Worm (Caenorhabditis elegans): ENCODE results near the gene adt-2.

Gene adt-2

ce11 chrX:7569685-7570518 lies 16.1 kb upstream of the adt-2 start, which contains the start of gene apy-1:
apy-1 (minus strand) TSS chrX:7569722.
- TF ChIP-seq nhr-25 (tag; optimal IDR thresholded peaks at IDR 0.05) (peak; percentile 48), sma-9 (GFP tag; optimal IDR thresholded peaks at IDR 0.05) (peak; percentile 28), sma-9 (tag; optimal IDR thresholded peaks at IDR 0.05) (no peak), crh-2 (tag; optimal IDR thresholded peaks at IDR 0.05) (peak; percentile 32), C34F6.9 (tag; optimal IDR thresholded peaks at IDR 0.05) (peak; percentile 51), sma-3 (GFP tag; optimal IDR thresholded peaks at IDR 0.05) (peak; percentile 2), nhr-21 (tag; optimal IDR thresholded peaks at IDR 0.05) (peak; percentile 18), nhr-129 (tag; optimal IDR thresholded peaks at IDR 0.05) (peak; percentile 16), F13H6.1 (tag; optimal IDR thresholded peaks at IDR 0.05) (peak; percentile 48), unc-55 (GFP tag; optimal IDR thresholded peaks at IDR 0.05) (peak; percentile 39), lsy-2 (tag; optimal IDR thresholded peaks at IDR 0.05) (peak in 1 of 2 experiments; percentile 66), unc-39 (tag; optimal IDR thresholded peaks at IDR 0.05) (no peak), nhr-11 (tag; optimal IDR thresholded peaks at IDR 0.05) (no peak), elt-3 (tag; optimal IDR thresholded peaks at IDR 0.05) (no peak), fos-1 (tag; optimal IDR thresholded peaks at IDR 0.05) (peak; percentile 16)

- no peak for TF ChIP-seq mbf-1 (tag; optimal IDR thresholded peaks at IDR 0.05)
- peak; percentile 15 for TF ChIP-seq unc-55 (GFP tag; optimal IDR thresholded peaks at IDR 0.05)
These were observed 14.0 kb upstream of the adt-2 start, which contains the start of gene pcyt-1 for ce11 chrX:7572057-7572456. pcyt-1 (plus strand) TSS chrX:7572357.

- no peak for TF ChIP-seq crh-2 (tag; optimal IDR thresholded peaks at IDR 0.05)
- no peak for TF ChIP-seq aly-2 (tag; optimal IDR thresholded peaks at IDR 0.05)
- TF ChIP-seq nhr-129 (tag; optimal IDR thresholded peaks at IDR 0.05), result no peak
- TF ChIP-seq unc-55 (GFP tag; optimal IDR thresholded peaks at IDR 0.05), result peak; percentile 18
These were observed 12.8 kb upstream of the adt-2 start for ce11 chrX:7573172-7573571.

- TF ChIP-seq egl-27 (tag; optimal IDR thresholded peaks at IDR 0.05) (no peak), dmd-4 (tag; optimal IDR thresholded peaks at IDR 0.05) (no peak), elt-1 (tag; optimal IDR thresholded peaks at IDR 0.05) (no peak), nhr-11 (tag; optimal IDR thresholded peaks at IDR 0.05) (no peak)
These were observed 12.6 kb upstream of the adt-2 start, which contains the start of the genes unc-98 and F08C6.18 for ce11 chrX:7573572-7573628. unc-98 (minus strand) TSS chrX:7573619. F08C6.18 (minus strand) TSS chrX:7573628.

ce11 chrX:7573629-7574028 lies 12.4 kb upstream of the adt-2 start:
- TF ChIP-seq F13H6.1 (tag; optimal IDR thresholded peaks at IDR 0.05), result peak; percentile 72
- no peak for TF ChIP-seq gmeb-1 (tag; optimal IDR thresholded peaks at IDR 0.05)
- TF ChIP-seq snpc-4 (tag; optimal IDR thresholded peaks at IDR 0.05), result no peak
- no peak for TF ChIP-seq nhr-25 (tag; optimal IDR thresholded peaks at IDR 0.05)
- TF ChIP-seq ceh-16 (tag; optimal IDR thresholded peaks at IDR 0.05), result no peak
- TF ChIP-seq peb-1 (tag; optimal IDR thresholded peaks at IDR 0.05), result no peak
- no peak for TF ChIP-seq nhr-21 (tag; optimal IDR thresholded peaks at IDR 0.05)
- no peak for TF ChIP-seq nhr-12 (tag; optimal IDR thresholded peaks at IDR 0.05)
- peak; percentile 24 for TF ChIP-seq C34F6.9 (tag; optimal IDR thresholded peaks at IDR 0.05)
- no peak for TF ChIP-seq nhr-237 (tag; optimal IDR thresholded peaks at IDR 0.05)
- no peak for TF ChIP-seq lin-11 (tag; optimal IDR thresholded peaks at IDR 0.05)
- TF ChIP-seq alr-1 (tag; optimal IDR thresholded peaks at IDR 0.05), result no peak
- no peak for TF ChIP-seq dmd-4 (tag; optimal IDR thresholded peaks at IDR 0.05)
- no peak for TF ChIP-seq unc-62 (GFP tag; optimal IDR thresholded peaks at IDR 0.05)
- TF ChIP-seq sma-9 (GFP tag; optimal IDR thresholded peaks at IDR 0.05), result peak; percentile 56
- TF ChIP-seq sma-9 (tag; optimal IDR thresholded peaks at IDR 0.05), result no peak
- no peak for TF ChIP-seq fos-1 (tag; optimal IDR thresholded peaks at IDR 0.05)
- TF ChIP-seq ztf-4 (tag; optimal IDR thresholded peaks at IDR 0.05), result no peak
- peak; percentile 67 for TF ChIP-seq nhr-129 (tag; optimal IDR thresholded peaks at IDR 0.05)
- no peak for TF ChIP-seq nhr-23 (tag; optimal IDR thresholded peaks at IDR 0.05)

- TF ChIP-seq crh-2 (tag; optimal IDR thresholded peaks at IDR 0.05) (peak; percentile 70), sma-9 (GFP tag; optimal IDR thresholded peaks at IDR 0.05) (peak; percentile 71), sma-9 (tag; optimal IDR thresholded peaks at IDR 0.05) (no peak), sma-3 (GFP tag; optimal IDR thresholded peaks at IDR 0.05) (peak; percentile 9), egl-27 (tag; optimal IDR thresholded peaks at IDR 0.05) (peak; percentile 5), nhr-25 (tag; optimal IDR thresholded peaks at IDR 0.05) (no peak), nhr-77 (tag; optimal IDR thresholded peaks at IDR 0.05) (no peak), blmp-1 (tag; optimal IDR thresholded peaks at IDR 0.05; ENCODE audit: insufficient read depth) (peak; percentile 69), F13H6.1 (tag; optimal IDR thresholded peaks at IDR 0.05) (peak; percentile 47), unc-55 (GFP tag; optimal IDR thresholded peaks at IDR 0.05) (no peak), fos-1 (tag; optimal IDR thresholded peaks at IDR 0.05) (peak; percentile 88)
These were observed 10.1 kb upstream of the adt-2 start for ce11 chrX:7575939-7576338.

All from whole organism, L2 larva.